Worm (Caenorhabditis elegans) whole organism, young adult: ENCODE measurements around the gene exc-15.

Source experiments
- ama-1 ChIP-seq, 3 experiments: fragments of 150-350 bp in 1 of 3; sonication (generic microtip) in 2 of 3; optimal IDR thresholded peaks; 2 replicates each; lab custom pipeline; 2014 to 2018; ENCODE audit warnings: missing biosample characterization in 2 of 3, missing genetic modification characterization in 2 of 3, missing genetic modification reagents in 2 of 3
- ceh-100 ChIP-seq: fragments of 200-800 bp; sonication (Bioruptor generic); IDR thresholded peaks from 2 replicates; pipeline ENCODE4 v1.3.6; 2022; ENCODE audit warnings: missing genetic modification reagents, missing genetic modification characterization, missing compliant biosample characterization
- die-1 ChIP-seq: sonication (generic microtip); optimal IDR thresholded peaks from 2 replicates; lab custom pipeline; 2016; ENCODE audit warnings: missing genotype, mild to moderate bottlenecking, missing genetic modification characterization, missing compliant biosample characterization
- egrh-3 ChIP-seq: fragments of 200-800 bp; sonication (Bioruptor generic); IDR thresholded peaks from 2 replicates; pipeline ENCODE4 v1.3.6; 2022; ENCODE audit warnings: missing genetic modification reagents, missing genetic modification characterization, missing compliant biosample characterization
- let-526 ChIP-seq: fragments of 200-800 bp; sonication (Bioruptor generic); IDR thresholded peaks from 2 replicates; pipeline ENCODE4 v1.3.6; 2022; ENCODE audit warnings: missing genetic modification reagents, missing genetic modification characterization, missing compliant biosample characterization
- madf-10 ChIP-seq: sonication (generic microtip); optimal IDR thresholded peaks from 2 replicates; lab custom pipeline; 2016; ENCODE audit warnings: mild to moderate bottlenecking, missing genetic modification characterization, missing compliant biosample characterization
- nfya-1 ChIP-seq: sonication (generic microtip); optimal IDR thresholded peaks from 2 replicates; lab custom pipeline; 2017; ENCODE audit warnings: antibody characterized with exemption, missing compliant biosample characterization, missing genetic modification characterization, borderline replicate concordance; ENCODE audit not compliant: insufficient read depth
- nhr-120 ChIP-seq: fragments of 200-800 bp; sonication (Bioruptor generic); IDR thresholded peaks from 2 replicates; pipeline ENCODE4 v1.3.6; 2022; ENCODE audit warnings: missing genetic modification characterization, missing compliant biosample characterization
- snpc-4 ChIP-seq, 5 experiments: fragments of 150-350 bp in 1 of 5; sonication (generic microtip) in 4 of 5; optimal IDR thresholded peaks; 2 replicates each; lab custom pipeline; 2014 to 2018; ENCODE audit warnings: missing genetic modification characterization in 5 of 5, missing biosample characterization in 3 of 5, antibody characterized with exemption in 2 of 5, mild to moderate bottlenecking in 2 of 5, missing compliant biosample characterization in 2 of 5, missing genotype in 2 of 5, moderate library complexity in 2 of 5, missing genetic modification reagents in 1 of 5

DNA sequence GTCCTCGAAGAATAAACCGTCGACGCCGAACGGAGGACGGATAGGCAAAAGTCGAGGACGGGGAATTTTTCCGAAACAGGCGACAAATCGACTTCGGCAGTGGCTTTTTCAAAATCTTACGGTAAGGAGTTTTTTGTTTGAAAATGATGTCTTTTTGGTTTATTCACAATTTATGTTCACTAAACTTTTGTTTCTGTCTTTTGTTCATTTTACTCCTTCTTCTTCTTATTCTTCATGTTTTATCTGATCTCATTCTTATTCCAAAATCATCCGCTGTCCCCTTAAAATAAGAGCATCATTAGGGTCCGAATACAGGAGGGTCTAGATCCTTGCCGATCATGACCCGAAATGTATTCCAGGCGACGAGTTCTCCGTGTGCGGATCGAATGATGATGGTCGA is 21.7 kb downstream of the exc-15 start:
- TF ChIP-seq madf-10 (no peak), nfya-1 (no peak), let-526 (GFP tag; lab: Robert Waterston, UW) (no peak), nhr-120 (GFP tag; lab: Robert Waterston, UW) (no peak), die-1 (tag; lab: Kevin White, UChicago) (no peak), egrh-3 (GFP tag; lab: Robert Waterston, UW) (no peak), ceh-100 (no peak), ama-1 (optimal IDR thresholded peaks at IDR 0.05; lab: Kevin White, UChicago) (no peak), ama-1 (GFP tag; optimal IDR thresholded peaks at IDR 0.05; lab: Kevin White, UChicago) (no peak), snpc-4 (GFP tag; optimal IDR thresholded peaks at IDR 0.05; lab: Kevin White, UChicago) (no peak), snpc-4 (tag; optimal IDR thresholded peaks at IDR 0.05; lab: Kevin White, UChicago) (no peak)
